Fruit fly (Drosophila melanogaster) whole organism, embryonic: Measurements from ENCODE around the gene CG17036.

Experiments
- Bdp1 ChIP-seq: fragments of 200-800 bp; sonication (Bioruptor generic); optimal IDR thresholded peaks from 3 replicates; lab custom pipeline; 2016; ENCODE audit warnings: missing biosample characterization, missing genetic modification characterization
- CG10543 ChIP-seq: fragments of 200-800 bp; sonication (Bioruptor generic); optimal IDR thresholded peaks from 3 replicates; lab custom pipeline; 2017; ENCODE audit warnings: missing biosample characterization, mild to moderate bottlenecking, missing genetic modification characterization, moderate library complexity
- CG11696 ChIP-seq: fragments of 200-800 bp; sonication (Bioruptor generic); IDR thresholded peaks from 2 replicates; pipeline ENCODE4 v1.3.6; 2022; ENCODE audit warnings: missing biosample characterization, missing genetic modification characterization
- CG15269 ChIP-seq: fragments of 200-800 bp; sonication (Bioruptor generic); optimal IDR thresholded peaks from 2 replicates; lab custom pipeline; 2018; ENCODE audit warnings: missing biosample characterization, mild to moderate bottlenecking, missing genetic modification characterization, moderate library complexity
- CG15514 ChIP-seq: fragments of 200-800 bp; sonication (Bioruptor generic); optimal IDR thresholded peaks from 3 replicates; lab custom pipeline; 2017; ENCODE audit warnings: missing biosample characterization, missing genetic modification characterization, mild to moderate bottlenecking, moderate library complexity, missing genetic modification reagents
- CG1602 ChIP-seq: fragments of 200-800 bp; sonication (Bioruptor generic); optimal IDR thresholded peaks from 3 replicates; lab custom pipeline; 2016; ENCODE audit warnings: missing biosample characterization, missing genetic modification characterization
- CG16863 ChIP-seq: fragments of 200-800 bp; sonication (Bioruptor generic); optimal IDR thresholded peaks from 3 replicates; lab custom pipeline; 2016; ENCODE audit warnings: missing biosample characterization, missing genetic modification characterization
- CG2712 ChIP-seq: fragments of 200-800 bp; optimal IDR thresholded peaks from 3 replicates; lab custom pipeline; 2019; ENCODE audit warnings: missing biosample characterization, mild to moderate bottlenecking, missing genetic modification characterization, moderate library complexity
- CG2889 ChIP-seq: fragments of 200-800 bp; sonication (Bioruptor generic); IDR thresholded peaks from 3 replicates; pipeline ENCODE4 v1.3.6; 2022; ENCODE audit warnings: missing biosample characterization, missing genetic modification characterization
- CG3065 ChIP-seq: fragments of 200-800 bp; sonication (Bioruptor generic); optimal IDR thresholded peaks from 2 replicates; lab custom pipeline; 2016; ENCODE audit warnings: missing biosample characterization, missing genetic modification characterization
- CG31365 ChIP-seq: fragments of 200-800 bp; sonication (Bioruptor generic); optimal IDR thresholded peaks from 2 replicates; lab custom pipeline; 2018; ENCODE audit warnings: missing biosample characterization, mild to moderate bottlenecking, missing genetic modification characterization
- CG31388 ChIP-seq: fragments of 200-800 bp; sonication (Bioruptor generic); optimal IDR thresholded peaks from 2 replicates; lab custom pipeline; 2016; ENCODE audit warnings: missing biosample characterization, missing genetic modification characterization
- CG43689 ChIP-seq: fragments of 200-800 bp; sonication (Bioruptor generic); IDR thresholded peaks from 2 replicates; pipeline ENCODE4 v1.3.6; 2022; ENCODE audit warnings: missing biosample characterization, missing genetic modification characterization
- CG6175 ChIP-seq: fragments of 200-800 bp; sonication (Bioruptor generic); IDR thresholded peaks from 3 replicates; pipeline ENCODE4 v1.3.6; 2022; ENCODE audit warnings: missing biosample characterization, missing genetic modification characterization
- CG6689 ChIP-seq: fragments of 200-800 bp; sonication (Bioruptor generic); IDR thresholded peaks from 2 replicates; pipeline ENCODE4 v1.3.6; 2022; ENCODE audit warnings: missing biosample characterization, missing genetic modification characterization
- CG7357 ChIP-seq: fragments of 200-800 bp; sonication (Bioruptor generic); IDR thresholded peaks from 3 replicates; pipeline ENCODE4 v1.3.6; 2022; ENCODE audit warnings: missing biosample characterization, missing genetic modification characterization
- CG7745 ChIP-seq: fragments of 200-800 bp; sonication (Bioruptor generic); optimal IDR thresholded peaks from 2 replicates; lab custom pipeline; 2018; ENCODE audit warnings: missing biosample characterization, mild to moderate bottlenecking, missing genetic modification characterization, moderate library complexity
- CG8944 ChIP-seq: fragments of 200-800 bp; sonication (Bioruptor generic); optimal IDR thresholded peaks from 3 replicates; lab custom pipeline; 2016; ENCODE audit warnings: missing biosample characterization, missing genetic modification characterization
- CG9609 ChIP-seq: fragments of 200-800 bp; sonication (Bioruptor generic); optimal IDR thresholded peaks from 3 replicates; lab custom pipeline; 2016; ENCODE audit warnings: missing biosample characterization, missing genetic modification characterization
- Dbx ChIP-seq: fragments of 200-800 bp; sonication (Bioruptor generic); IDR thresholded peaks from 3 replicates; pipeline ENCODE4 v1.3.6; 2022; ENCODE audit warnings: missing biosample characterization, missing genetic modification characterization
- Dfd ChIP-seq, 2 experiments: fragments of >200 bp; optimal IDR thresholded peaks; 2 replicates each; lab custom pipeline; 2017; ENCODE audit warnings: missing biosample characterization in 2 of 2, missing genetic modification characterization in 2 of 2
- ERR ChIP-seq: fragments of 200-800 bp; sonication (Bioruptor generic); optimal IDR thresholded peaks from 2 replicates; lab custom pipeline; 2016; ENCODE audit warnings: missing biosample characterization, missing genetic modification characterization
- Ets65A ChIP-seq: fragments of 200-800 bp; sonication (Bioruptor generic); peaks from one replicate; lab custom pipeline; 2016; ENCODE audit warnings: missing biosample characterization, missing genetic modification characterization
- Hmr ChIP-seq: fragments of 200-800 bp; sonication (Bioruptor generic); optimal IDR thresholded peaks from 3 replicates; lab custom pipeline; 2017; ENCODE audit warnings: mild to moderate bottlenecking, missing biosample characterization, missing genetic modification reagents, missing genetic modification characterization
- Hmx ChIP-seq: fragments of 200-800 bp; sonication (Bioruptor generic); optimal IDR thresholded peaks from 2 replicates; lab custom pipeline; 2016; ENCODE audit warnings: missing biosample characterization, missing genetic modification characterization
- Lpt ChIP-seq: fragments of >200 bp; optimal IDR thresholded peaks from 2 replicates; lab custom pipeline; 2018; ENCODE audit warnings: missing biosample characterization, missing genetic modification characterization
- Neu2 ChIP-seq: fragments of 200-800 bp; sonication (Bioruptor generic); optimal IDR thresholded peaks from 3 replicates; lab custom pipeline; 2016; ENCODE audit warnings: missing biosample characterization, missing genetic modification characterization, borderline replicate concordance
- Nf-YC ChIP-seq: fragments of 200-800 bp; optimal IDR thresholded peaks from 3 replicates; lab custom pipeline; 2019; ENCODE audit warnings: missing biosample characterization, mild to moderate bottlenecking, missing genetic modification characterization, moderate library complexity
- Ravus ChIP-seq: fragments of 200-800 bp; sonication (Bioruptor generic); IDR thresholded peaks from 2 replicates; pipeline ENCODE4 v1.3.6; 2022; ENCODE audit warnings: missing biosample characterization, missing genetic modification characterization
- Six4 ChIP-seq: fragments of 200-800 bp; sonication (Bioruptor generic); optimal IDR thresholded peaks from 2 replicates; lab custom pipeline; 2016; ENCODE audit warnings: missing biosample characterization, missing genetic modification characterization
- Taf1 ChIP-seq: fragments of 200-800 bp; sonication (Bioruptor generic); IDR thresholded peaks from 2 replicates; pipeline ENCODE4 v1.3.6; 2022; ENCODE audit warnings: missing biosample characterization, missing genetic modification characterization
- Xbp1 ChIP-seq: fragments of 200-800 bp; sonication (Bioruptor generic); optimal IDR thresholded peaks from 3 replicates; lab custom pipeline; 2016; ENCODE audit warnings: missing biosample characterization, mild to moderate bottlenecking, missing genetic modification characterization
- ac ChIP-seq: fragments of 200-800 bp; sonication (Bioruptor generic); optimal IDR thresholded peaks from 3 replicates; lab custom pipeline; 2017; ENCODE audit warnings: missing biosample characterization, mild to moderate bottlenecking, missing genetic modification characterization
- amos ChIP-seq: fragments of 200-800 bp; sonication (Bioruptor generic); IDR thresholded peaks from 2 replicates; pipeline ENCODE4 v1.3.6; 2022; ENCODE audit warnings: missing biosample characterization, missing genetic modification characterization; ENCODE audit not compliant: partially characterized antibody
- aop ChIP-seq: fragments of 200-800 bp; sonication (Bioruptor generic); IDR thresholded peaks from 2 replicates; pipeline ENCODE4 v1.3.6; 2022; ENCODE audit warnings: missing biosample characterization, missing genetic modification characterization
- bcd ChIP-seq: fragments of 200-800 bp; sonication (Bioruptor generic); optimal IDR thresholded peaks from 2 replicates; lab custom pipeline; 2017; ENCODE audit warnings: missing biosample characterization, mild to moderate bottlenecking, missing genetic modification characterization
- chinmo ChIP-seq: fragments of 200-800 bp; sonication (Bioruptor generic); IDR thresholded peaks from 4 replicates; pipeline ENCODE4 v1.3.6; 2022; ENCODE audit warnings: missing biosample characterization, missing genetic modification characterization; ENCODE audit not compliant: partially characterized antibody
- jing ChIP-seq: fragments of 200-800 bp; sonication (Bioruptor generic); optimal IDR thresholded peaks from 2 replicates; lab custom pipeline; 2018; ENCODE audit warnings: missing biosample characterization, mild to moderate bottlenecking, missing genetic modification characterization
- mirr ChIP-seq: fragments of 200-800 bp; sonication (Bioruptor generic); optimal IDR thresholded peaks from 3 replicates; lab custom pipeline; 2018; ENCODE audit warnings: missing biosample characterization, mild to moderate bottlenecking, missing genetic modification characterization
- mld ChIP-seq: fragments of 200-800 bp; sonication (Bioruptor generic); IDR thresholded peaks from 3 replicates; pipeline ENCODE4 v1.3.6; 2022; ENCODE audit warnings: missing biosample characterization, missing genetic modification characterization; ENCODE audit not compliant: partially characterized antibody
- odd ChIP-seq: fragments of 200-800 bp; sonication (Bioruptor generic); optimal IDR thresholded peaks from 2 replicates; lab custom pipeline; 2017; ENCODE audit warnings: missing biosample characterization, mild to moderate bottlenecking, missing genetic modification characterization
- pb ChIP-seq: fragments of 200-800 bp; sonication (Bioruptor generic); optimal IDR thresholded peaks from 3 replicates; lab custom pipeline; 2016; ENCODE audit warnings: missing biosample characterization, missing genetic modification characterization
- sc ChIP-seq, 3 experiments: fragments of >200 bp in 2 of 3; fragments of 200-800 bp in 1 of 3; sonication (Bioruptor generic) in 1 of 3; optimal IDR thresholded peaks; 2 replicates in 2 of 3; 3 replicates in 1 of 3; lab custom pipeline; 2017; ENCODE audit warnings: mild to moderate bottlenecking in 1 of 3, missing biosample characterization in 1 of 3, missing genetic modification characterization in 1 of 3, missing genetic modification reagents in 1 of 3
- sisA ChIP-seq: fragments of 200-800 bp; sonication (Bioruptor generic); IDR thresholded peaks from 2 replicates; pipeline ENCODE4 v1.3.6; 2022; ENCODE audit warnings: missing biosample characterization, missing genetic modification characterization
- sna ChIP-seq: fragments of 200-800 bp; sonication (Bioruptor generic); IDR thresholded peaks from 2 replicates; pipeline ENCODE4 v1.3.6; 2022; ENCODE audit warnings: missing biosample characterization, missing genetic modification characterization; ENCODE audit not compliant: partially characterized antibody
- trh ChIP-seq: fragments of 200-800 bp; sonication (Bioruptor generic); optimal IDR thresholded peaks from 2 replicates; lab custom pipeline; 2016; ENCODE audit warnings: missing biosample characterization, missing genetic modification characterization
- ttk ChIP-seq: fragments of 200-800 bp; sonication (Bioruptor generic); IDR thresholded peaks from 2 replicates; pipeline ENCODE4 v2.1.2; 2022; ENCODE audit warnings: missing biosample characterization, missing genetic modification characterization
- zfh2 ChIP-seq: fragments of 200-800 bp; sonication (Bioruptor generic); optimal IDR thresholded peaks from 2 replicates; lab custom pipeline; 2016; ENCODE audit warnings: missing biosample characterization, missing genetic modification characterization

Gene CG17036

dm6 chr2L:12720430-12721396, 20.2 kb upstream of the CG17036 start (continued):
- TF ChIP-seq CG7745 (tag; lab: Kevin White, UChicago) (no peak), CG31365 (tag; lab: Kevin White, UChicago) (no peak), zfh2 (peak; percentile 21), CG2712 (tag; lab: Kevin White, UChicago) (peak; percentile 65), CG7357 (no peak), bcd (peak; percentile 57), Xbp1 (GFP tag; lab: Kevin White, UChicago) (peak; percentile 69), Neu2 (GFP tag; lab: Kevin White, UChicago) (no peak), Ravus (no peak; the same call in 1 of the 2 replicates), CG11696 (0 out of 2 replicates have a peak, but pooled peaks have one; percentile 31), odd (GFP tag; lab: Kevin White, UChicago) (peak; percentile 14), CG6689 (peak; percentile 80), pb (GFP tag; lab: Kevin White, UChicago) (no peak), aop (GFP tag; lab: Robert Waterston, UW) (no peak), Dbx (GFP tag; lab: Robert Waterston, UW) (peak; percentile 82), Hmr (GFP tag; lab: Kevin White, UChicago) (peak; percentile 56), CG6175 (GFP tag; lab: Robert Waterston, UW) (no peak), ac (GFP tag; lab: Kevin White, UChicago) (no peak), Hmx (GFP tag; lab: Kevin White, UChicago) (peak; percentile 24), CG3065 (GFP tag; lab: Kevin White, UChicago) (no peak), Six4 (GFP tag; lab: Kevin White, UChicago) (no peak), chinmo (GFP tag; lab: Robert Waterston, UW) (0 out of 4 replicates have a peak, but pooled peaks have one; percentile 40), mld (no peak), CG15514 (GFP tag; lab: Kevin White, UChicago) (peak; percentile 48), CG10543 (peak; percentile 53), CG43689 (no peak), Taf1 (peak; percentile 32; the same call in 1 of the 2 replicates), mirr (GFP tag; lab: Kevin White, UChicago) (peak; percentile 92), Bdp1 (no peak), ERR (GFP tag; lab: Kevin White, UChicago) (no peak), Dfd (GFP tag; optimal IDR thresholded peaks at IDR 0.05; lab: Kevin White, UChicago) (no peak), CG2889 (GFP tag; lab: Robert Waterston, UW) (no peak), CG31388 (GFP tag; lab: Kevin White, UChicago) (no peak), jing (GFP tag; lab: Kevin White, UChicago) (no peak), CG15269 (tag; lab: Kevin White, UChicago) (peak; percentile 62), CG16863 (GFP tag; lab: Kevin White, UChicago) (no peak), Nf-YC (tag; lab: Kevin White, UChicago) (peak; percentile 54), sna (no peak), sisA (peak; percentile 50; the same call in 1 of the 2 replicates), ttk (GFP tag; lab: Robert Waterston, UW) (peak; percentile 23; the same call in 1 of the 2 replicates), trh (GFP tag; lab: Kevin White, UChicago) (no peak), CG1602 (no peak), Lpt (GFP tag; lab: Kevin White, UChicago) (no peak), CG9609 (GFP tag; lab: Kevin White, UChicago) (no peak), Ets65A (peak; percentile 62), sc (optimal IDR thresholded peaks at IDR 0.05; lab: Kevin White, UChicago) (no peak), sc (GFP tag; optimal IDR thresholded peaks at IDR 0.05; lab: Kevin White, UChicago) (no peak), amos (GFP tag; lab: Robert Waterston, UW) (no peak), CG8944 (GFP tag; lab: Kevin White, UChicago) (no peak)
